Worm (Caenorhabditis elegans) whole organism, late embryonic: Measurements from ENCODE around the gene K02E7.11.

Experiments
- C08G9.2 ChIP-seq: sonication (generic microtip); optimal IDR thresholded peaks from 2 replicates; lab custom pipeline; 2016; ENCODE audit warnings: mild to moderate bottlenecking, missing genetic modification characterization, moderate library complexity, missing compliant biosample characterization
- C38D4.7 ChIP-seq: fragments of 200-800 bp; sonication (Bioruptor generic); optimal IDR thresholded peaks from 2 replicates; lab custom pipeline; 2018; ENCODE audit warnings: mild to moderate bottlenecking, missing genetic modification characterization, moderate library complexity, missing compliant biosample characterization
- F13H6.1 ChIP-seq: sonication (generic microtip); optimal IDR thresholded peaks from 2 replicates; lab custom pipeline; 2016; ENCODE audit warnings: missing genetic modification characterization, missing compliant biosample characterization
- K09A11.1 ChIP-seq: sonication (generic microtip); optimal IDR thresholded peaks from 2 replicates; lab custom pipeline; 2017; ENCODE audit warnings: antibody characterized with exemption, mild to moderate bottlenecking, missing genetic modification characterization, missing compliant biosample characterization; ENCODE audit not compliant: insufficient read depth
- ceh-18 ChIP-seq: sonication (generic microtip); optimal IDR thresholded peaks from 2 replicates; lab custom pipeline; 2016; ENCODE audit warnings: missing genetic modification characterization, missing compliant biosample characterization
- ceh-19 ChIP-seq: fragments of 200-800 bp; sonication (Bioruptor generic); optimal IDR thresholded peaks from 2 replicates; lab custom pipeline; 2018; ENCODE audit warnings: mild to moderate bottlenecking, missing genetic modification characterization, missing compliant biosample characterization
- ceh-24 ChIP-seq: sonication (generic microtip); optimal IDR thresholded peaks from 2 replicates; lab custom pipeline; 2016; ENCODE audit warnings: mild to moderate bottlenecking, missing genetic modification characterization, missing compliant biosample characterization
- ceh-45 ChIP-seq: fragments of 200-800 bp; sonication (Bioruptor generic); IDR thresholded peaks from 2 replicates; pipeline ENCODE4 v1.3.6; 2022; ENCODE audit warnings: missing genetic modification reagents, missing genetic modification characterization, missing compliant biosample characterization
- ceh-48 ChIP-seq: sonication (generic microtip); optimal IDR thresholded peaks from 2 replicates; lab custom pipeline; 2016; ENCODE audit warnings: missing genetic modification characterization, inconsistent platforms, missing compliant biosample characterization
- ceh-9 ChIP-seq: sonication (generic microtip); optimal IDR thresholded peaks from 2 replicates; lab custom pipeline; 2016; ENCODE audit warnings: mild to moderate bottlenecking, missing genetic modification characterization, inconsistent platforms, missing compliant biosample characterization
- che-1 ChIP-seq: sonication (generic microtip); optimal IDR thresholded peaks from 2 replicates; lab custom pipeline; 2016; ENCODE audit warnings: mild to moderate bottlenecking, missing genetic modification characterization, missing compliant biosample characterization
- dmd-4 ChIP-seq: sonication (generic microtip); optimal IDR thresholded peaks from 2 replicates; lab custom pipeline; 2016; ENCODE audit warnings: borderline replicate concordance, missing genetic modification characterization, missing compliant biosample characterization
- elt-4 ChIP-seq: sonication (generic microtip); optimal IDR thresholded peaks from 2 replicates; lab custom pipeline; 2016; ENCODE audit warnings: missing genetic modification characterization, missing compliant biosample characterization
- eyg-1 ChIP-seq: sonication (generic microtip); optimal IDR thresholded peaks from 2 replicates; lab custom pipeline; 2016; ENCODE audit warnings: missing genotype, missing genetic modification characterization, missing compliant biosample characterization
- hlh-13 ChIP-seq: fragments of 200-800 bp; sonication (Bioruptor generic); optimal IDR thresholded peaks from 2 replicates; lab custom pipeline; 2018; ENCODE audit warnings: mild to moderate bottlenecking, missing genetic modification characterization, missing compliant biosample characterization
- hlh-15 ChIP-seq: sonication (generic microtip); optimal IDR thresholded peaks from 2 replicates; lab custom pipeline; 2016; ENCODE audit warnings: missing genetic modification characterization, missing compliant biosample characterization
- hlh-30 ChIP-seq: sonication (generic microtip); optimal IDR thresholded peaks from 2 replicates; lab custom pipeline; 2017; ENCODE audit warnings: antibody characterized with exemption, missing genetic modification characterization, missing compliant biosample characterization; ENCODE audit not compliant: insufficient read depth
- hlh-8 ChIP-seq: sonication (generic microtip); optimal IDR thresholded peaks from 2 replicates; lab custom pipeline; 2016; ENCODE audit warnings: missing genotype, missing genetic modification characterization, missing compliant biosample characterization
- lin-11 ChIP-seq: fragments of 200-800 bp; sonication (Bioruptor generic); optimal IDR thresholded peaks from 2 replicates; lab custom pipeline; 2018; ENCODE audit warnings: mild to moderate bottlenecking, missing genetic modification characterization, missing compliant biosample characterization
- madf-2 ChIP-seq: sonication (generic microtip); optimal IDR thresholded peaks from 2 replicates; lab custom pipeline; 2017; ENCODE audit warnings: missing genetic modification characterization, missing compliant biosample characterization
- mec-3 ChIP-seq: sonication (generic microtip); optimal IDR thresholded peaks from 2 replicates; lab custom pipeline; 2016; ENCODE audit warnings: borderline replicate concordance, missing genetic modification characterization, missing compliant biosample characterization
- nfya-1 ChIP-seq: sonication (generic microtip); optimal IDR thresholded peaks from 2 replicates; lab custom pipeline; 2017; ENCODE audit warnings: missing genetic modification characterization, mild to moderate bottlenecking, missing compliant biosample characterization, antibody characterized with exemption, moderate library complexity
- nhr-232 ChIP-seq: sonication (generic microtip); optimal IDR thresholded peaks from 2 replicates; lab custom pipeline; 2016; ENCODE audit warnings: missing genetic modification characterization, missing compliant biosample characterization
- npax-4 ChIP-seq: sonication (generic microtip); optimal IDR thresholded peaks from 2 replicates; lab custom pipeline; 2016; ENCODE audit warnings: missing genetic modification characterization, missing compliant biosample characterization
- pag-3 ChIP-seq: sonication (generic microtip); optimal IDR thresholded peaks from 2 replicates; lab custom pipeline; 2016; ENCODE audit warnings: missing compliant biosample characterization, missing genetic modification characterization, borderline replicate concordance
- pat-9 ChIP-seq: fragments of 200-800 bp; sonication (Bioruptor generic); optimal IDR thresholded peaks from 2 replicates; lab custom pipeline; 2018; ENCODE audit warnings: mild to moderate bottlenecking, missing genetic modification characterization, moderate library complexity, missing compliant biosample characterization
- pax-1 ChIP-seq: fragments of 150-350 bp; optimal IDR thresholded peaks from 2 replicates; lab custom pipeline; 2014; ENCODE audit warnings: missing biosample characterization, missing genetic modification characterization
- pha-2 ChIP-seq: sonication (generic microtip); optimal IDR thresholded peaks from 2 replicates; lab custom pipeline; 2017; ENCODE audit warnings: mild to moderate bottlenecking, missing genetic modification characterization, missing compliant biosample characterization
- pha-4 ChIP-seq: fragments of 150-350 bp; optimal IDR thresholded peaks from 2 replicates; lab custom pipeline; 2018; ENCODE audit warnings: missing biosample characterization, missing genetic modification reagents, missing genetic modification characterization
- pros-1 ChIP-seq: fragments of 150-350 bp; optimal IDR thresholded peaks from 2 replicates; lab custom pipeline; 2014; ENCODE audit warnings: missing biosample characterization, missing genetic modification reagents, missing genetic modification characterization
- ref-2 ChIP-seq: sonication (generic microtip); optimal IDR thresholded peaks from 2 replicates; lab custom pipeline; 2016; ENCODE audit warnings: missing genetic modification characterization, missing compliant biosample characterization
- rnt-1 ChIP-seq: sonication (generic microtip); optimal IDR thresholded peaks from 2 replicates; lab custom pipeline; 2016; ENCODE audit warnings: missing genetic modification characterization, missing compliant biosample characterization
- syd-9 ChIP-seq: sonication (generic microtip); optimal IDR thresholded peaks from 2 replicates; lab custom pipeline; 2016; ENCODE audit warnings: mild to moderate bottlenecking, missing genetic modification characterization, moderate library complexity, missing compliant biosample characterization
- tbx-7 ChIP-seq: sonication (generic microtip); optimal IDR thresholded peaks from 2 replicates; lab custom pipeline; 2016; ENCODE audit warnings: missing genotype, missing genetic modification characterization, missing compliant biosample characterization
- unc-55 ChIP-seq: sonication (generic microtip); optimal IDR thresholded peaks from 2 replicates; lab custom pipeline; 2017; ENCODE audit warnings: missing biosample characterization, missing genetic modification reagents, missing genetic modification characterization
- zip-5 ChIP-seq: sonication (generic microtip); optimal IDR thresholded peaks from 2 replicates; lab custom pipeline; 2016; ENCODE audit warnings: missing genetic modification characterization, missing compliant biosample characterization
- ztf-16 ChIP-seq: sonication (generic microtip); optimal IDR thresholded peaks from 2 replicates; lab custom pipeline; 2017; ENCODE audit warnings: missing genetic modification characterization, missing compliant biosample characterization

The K02E7.11 gene

ce11 chrII:1082859-1083258, 7.5 kb upstream of the K02E7.11 start, which contains the start of gene K02E7.1:
Gene K02E7.1 (plus strand): TSS chrII:1083159.
- TF ChIP-seq npax-4 (tag; lab: Kevin White, UChicago): no peak
- TF ChIP-seq zip-5: no peak
- no peak for TF ChIP-seq syd-9 (tag; lab: Kevin White, UChicago)
- no peak for TF ChIP-seq tbx-7 (tag; lab: Kevin White, UChicago)
- no peak for TF ChIP-seq unc-55
- TF ChIP-seq lin-11 (tag; lab: Kevin White, UChicago): no peak
- no peak for TF ChIP-seq ceh-48 (tag; lab: Kevin White, UChicago)
- no peak for TF ChIP-seq ztf-16 (tag; lab: Kevin White, UChicago)
- TF ChIP-seq dmd-4 (tag; lab: Kevin White, UChicago): no peak
- no peak for TF ChIP-seq ref-2
- TF ChIP-seq hlh-30 (tag; lab: Kevin White, UChicago): no peak
- TF ChIP-seq hlh-13: no peak
- TF ChIP-seq elt-4 (tag; lab: Kevin White, UChicago): no peak
- no peak for TF ChIP-seq eyg-1 (tag; lab: Kevin White, UChicago)
- TF ChIP-seq mec-3: no peak
- TF ChIP-seq che-1: no peak
- no peak for TF ChIP-seq hlh-15 (tag; lab: Kevin White, UChicago)

ce11 chrII:1072106-1072505, 3.2 kb downstream of the K02E7.11 start, which contains the start of gene K02E7.4:
Gene K02E7.4 (plus strand): TSS chrII:1072406.
- no peak for TF ChIP-seq nhr-232
- no peak for TF ChIP-seq hlh-8 (tag; lab: Kevin White, UChicago)
- TF ChIP-seq pat-9 (tag; lab: Kevin White, UChicago): no peak

ce11 chrII:1071432-1071831, 3.9 kb downstream of the K02E7.11 start:
- no peak for TF ChIP-seq ceh-9 (tag; lab: Kevin White, UChicago)
- TF ChIP-seq F13H6.1: no peak
- TF ChIP-seq K09A11.1 (tag; lab: Kevin White, UChicago): no peak
- TF ChIP-seq pag-3 (tag; lab: Kevin White, UChicago): no peak
- TF ChIP-seq ceh-19 (GFP tag; lab: Kevin White, UChicago): no peak
- no peak for TF ChIP-seq pax-1
- no peak for TF ChIP-seq C38D4.7
- TF ChIP-seq unc-55: no peak
- TF ChIP-seq rnt-1 (tag; lab: Kevin White, UChicago): no peak
- TF ChIP-seq ceh-24 (tag; lab: Kevin White, UChicago): no peak
- TF ChIP-seq zip-5: no peak
- TF ChIP-seq ceh-18 (tag; lab: Kevin White, UChicago): no peak
- no peak for TF ChIP-seq ztf-16 (tag; lab: Kevin White, UChicago)
- no peak for TF ChIP-seq nfya-1
- no peak for TF ChIP-seq pha-4 (tag; lab: Kevin White, UChicago)
- no peak for TF ChIP-seq madf-2 (tag; lab: Kevin White, UChicago)
- TF ChIP-seq pros-1 (tag; lab: Kevin White, UChicago): no peak
- no peak for TF ChIP-seq C08G9.2 (tag; lab: Kevin White, UChicago)
- TF ChIP-seq, all 69 proteins: peak for 0

DNA sequence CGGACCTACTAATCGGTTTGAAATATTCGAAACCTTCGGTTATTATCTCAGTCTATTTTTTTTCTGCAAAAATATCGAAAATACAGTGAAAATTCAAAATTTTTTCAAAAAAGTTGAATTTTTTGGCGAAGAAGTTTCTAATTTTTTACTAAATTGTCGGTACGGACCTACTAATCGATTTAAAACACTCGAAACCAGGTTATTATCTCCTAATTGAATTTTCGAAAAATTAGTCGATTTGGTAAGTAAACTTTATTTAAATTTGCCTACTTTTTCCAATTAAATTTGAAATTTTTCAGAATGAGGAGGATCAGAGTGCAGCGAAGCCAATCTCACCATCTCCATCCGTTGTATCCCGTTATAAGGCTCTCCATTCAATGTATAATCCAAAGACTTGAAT, 4.4 kb downstream of the K02E7.11 start, which contains the start of gene K02E7.12:
K02E7.12 (plus strand) TSS at position 301 of the 400 bp plus-strand sequence.
- TF ChIP-seq ceh-45 (GFP tag; lab: Robert Waterston, UW) (no peak), ztf-16 (tag; lab: Kevin White, UChicago) (no peak), pha-2 (tag; lab: Kevin White, UChicago) (no peak), dmd-4 (tag; lab: Kevin White, UChicago) (no peak)
- TF ChIP-seq, all 69 proteins: peak for 0
